Worm (Caenorhabditis elegans) whole organism, L1 larva: Measurements from ENCODE around the gene T26C5.2.

ENCODE experiments used
- C04F5.9 ChIP-seq: sonication (generic microtip); optimal IDR thresholded peaks from 2 replicates; lab custom pipeline; 2016; ENCODE audit warnings: missing genetic modification characterization, missing compliant biosample characterization
- F16B12.6 ChIP-seq: fragments of 150-350 bp; optimal IDR thresholded peaks from 2 replicates; lab custom pipeline; 2014; ENCODE audit warnings: missing biosample characterization, missing genetic modification characterization
- aha-1 ChIP-seq: fragments of 150-350 bp; optimal IDR thresholded peaks from 2 replicates; lab custom pipeline; 2014; ENCODE audit warnings: missing biosample characterization, missing genetic modification characterization
- alr-1 ChIP-seq: fragments of 200-800 bp; sonication (Bioruptor generic); optimal IDR thresholded peaks from 2 replicates; lab custom pipeline; 2018; ENCODE audit warnings: borderline replicate concordance, mild to moderate bottlenecking, missing genetic modification characterization, missing compliant biosample characterization
- aly-2 ChIP-seq: fragments of 150-350 bp; optimal IDR thresholded peaks from 2 replicates; lab custom pipeline; 2014; ENCODE audit warnings: missing biosample characterization, missing genetic modification characterization
- ceh-63 ChIP-seq: fragments of 200-800 bp; sonication (Bioruptor generic); optimal IDR thresholded peaks from 2 replicates; lab custom pipeline; 2018; ENCODE audit warnings: mild to moderate bottlenecking, missing genetic modification characterization, missing compliant biosample characterization
- ceh-90 ChIP-seq: sonication (generic microtip); optimal IDR thresholded peaks from 2 replicates; lab custom pipeline; 2016; ENCODE audit warnings: missing genetic modification characterization, missing compliant biosample characterization
- dpl-1 ChIP-seq, 3 experiments: fragments of 150-350 bp in 2 of 3; sonication (generic microtip) in 1 of 3; optimal IDR thresholded peaks; 2 replicates each; lab custom pipeline; 2014 to 2017; ENCODE audit warnings: missing biosample characterization in 3 of 3, missing genetic modification characterization in 3 of 3, missing genetic modification reagents in 3 of 3
- dsc-1 ChIP-seq: sonication (generic microtip); optimal IDR thresholded peaks from 2 replicates; lab custom pipeline; 2016; ENCODE audit warnings: mild to moderate bottlenecking, missing genetic modification characterization, missing compliant biosample characterization
- efl-1 ChIP-seq, 4 experiments: fragments of 150-350 bp; optimal IDR thresholded peaks in 3 of 4; peaks in 1 of 4; 1 replicate in 1 of 4; 2 replicates in 3 of 4; lab custom pipeline; 2014; ENCODE audit warnings: missing biosample characterization in 2 of 4, missing genetic modification characterization in 2 of 4, missing genetic modification reagents in 2 of 4
- efl-3 ChIP-seq: fragments of 200-800 bp; sonication (Bioruptor generic); optimal IDR thresholded peaks from 2 replicates; lab custom pipeline; 2018; ENCODE audit warnings: mild to moderate bottlenecking, missing genetic modification characterization, missing compliant biosample characterization
- egl-13 ChIP-seq: sonication (generic microtip); optimal IDR thresholded peaks from 2 replicates; lab custom pipeline; 2016; ENCODE audit warnings: missing genotype, missing genetic modification reagents, missing genetic modification characterization, missing compliant biosample characterization
- fos-1 ChIP-seq: fragments of 150-350 bp; optimal IDR thresholded peaks from 2 replicates; lab custom pipeline; 2014; ENCODE audit warnings: missing biosample characterization, missing genetic modification characterization
- grh-1 ChIP-seq: fragments of 200-800 bp; sonication (Bioruptor generic); IDR thresholded peaks from 2 replicates; pipeline ENCODE4 v1.3.6; 2022; ENCODE audit warnings: missing genetic modification reagents, missing genetic modification characterization, missing compliant biosample characterization
- hlh-17 ChIP-seq: fragments of 200-800 bp; sonication (Bioruptor generic); optimal IDR thresholded peaks from 2 replicates; lab custom pipeline; 2018; ENCODE audit warnings: missing genetic modification characterization, mild to moderate bottlenecking, missing compliant biosample characterization, moderate library complexity, borderline replicate concordance
- hpl-2 ChIP-seq: fragments of 150-350 bp; optimal IDR thresholded peaks from 2 replicates; lab custom pipeline; 2014; ENCODE audit warnings: missing biosample characterization, missing genetic modification reagents, missing genetic modification characterization
- irx-1 ChIP-seq: sonication (generic microtip); optimal IDR thresholded peaks from 2 replicates; lab custom pipeline; 2016; ENCODE audit warnings: missing genetic modification characterization, missing compliant biosample characterization
- isw-1 ChIP-seq: fragments of 200-800 bp; sonication (Bioruptor generic); IDR thresholded peaks from 2 replicates; pipeline ENCODE4 v1.3.6; 2022; ENCODE audit warnings: missing genetic modification characterization, missing compliant biosample characterization
- jun-1 ChIP-seq: fragments of 150-350 bp; optimal IDR thresholded peaks from 2 replicates; lab custom pipeline; 2014; ENCODE audit warnings: missing biosample characterization, missing genetic modification reagents, missing genetic modification characterization
- lin-13 ChIP-seq: fragments of 150-350 bp; optimal IDR thresholded peaks from 2 replicates; lab custom pipeline; 2014; ENCODE audit warnings: missing biosample characterization, missing genetic modification reagents, missing genetic modification characterization
- lin-35 ChIP-seq, 2 experiments: fragments of 150-350 bp; optimal IDR thresholded peaks; 2 replicates each; lab custom pipeline; 2014; ENCODE audit warnings: missing biosample characterization in 2 of 2, missing genetic modification characterization in 2 of 2, missing genetic modification reagents in 2 of 2
- lin-39 ChIP-seq: fragments of 150-350 bp; optimal IDR thresholded peaks from 2 replicates; lab custom pipeline; 2014; ENCODE audit warnings: missing biosample characterization, missing genetic modification reagents, missing genetic modification characterization
- lsy-2 ChIP-seq, 2 experiments: fragments of 150-350 bp; optimal IDR thresholded peaks; 2 replicates each; lab custom pipeline; 2014; ENCODE audit warnings: missing biosample characterization in 2 of 2, missing genetic modification characterization in 2 of 2
- mdl-1 ChIP-seq, 2 experiments: fragments of 150-350 bp; optimal IDR thresholded peaks; 2 replicates each; lab custom pipeline; 2014 to 2017; ENCODE audit warnings: missing biosample characterization in 2 of 2, missing genetic modification characterization in 2 of 2, inconsistent platforms in 1 of 2
- mef-2 ChIP-seq: fragments of 150-350 bp; optimal IDR thresholded peaks from 2 replicates; lab custom pipeline; 2014; ENCODE audit warnings: missing biosample characterization, missing genetic modification characterization
- nhr-11 ChIP-seq: fragments of 150-350 bp; optimal IDR thresholded peaks from 2 replicates; lab custom pipeline; 2014; ENCODE audit warnings: missing biosample characterization, missing genetic modification characterization
- nhr-19 ChIP-seq: fragments of 200-800 bp; sonication (Bioruptor generic); conservative IDR thresholded peaks from 2 replicates; pipeline ENCODE4 v1.3.6; 2022; ENCODE audit warnings: missing genetic modification characterization, missing compliant biosample characterization
- nhr-237 ChIP-seq: fragments of 150-350 bp; optimal IDR thresholded peaks from 2 replicates; lab custom pipeline; 2014; ENCODE audit warnings: missing biosample characterization, missing genetic modification characterization
- nhr-47 ChIP-seq: sonication (generic microtip); optimal IDR thresholded peaks from 2 replicates; lab custom pipeline; 2016; ENCODE audit warnings: mild to moderate bottlenecking, missing genetic modification characterization, moderate library complexity, missing compliant biosample characterization
- nhr-71 ChIP-seq: sonication (generic microtip); optimal IDR thresholded peaks from 2 replicates; lab custom pipeline; 2016; ENCODE audit warnings: mild to moderate bottlenecking, missing genetic modification characterization, moderate library complexity, missing compliant biosample characterization
- nhr-76 ChIP-seq: sonication (generic microtip); optimal IDR thresholded peaks from 2 replicates; lab custom pipeline; 2017; ENCODE audit warnings: missing biosample characterization, missing genetic modification characterization
- nhr-85 ChIP-seq: sonication (generic microtip); peaks from one replicate; lab custom pipeline; 2016; ENCODE audit warnings: missing genetic modification characterization, inconsistent platforms, missing compliant biosample characterization
- nhr-90 ChIP-seq: sonication (generic microtip); optimal IDR thresholded peaks from 2 replicates; lab custom pipeline; 2016; ENCODE audit warnings: mild to moderate bottlenecking, missing genetic modification characterization, missing compliant biosample characterization; ENCODE audit not compliant: poor library complexity
- pax-3 ChIP-seq: fragments of 200-800 bp; sonication (Bioruptor generic); optimal IDR thresholded peaks from 2 replicates; lab custom pipeline; 2018; ENCODE audit warnings: mild to moderate bottlenecking, missing genetic modification characterization, moderate library complexity, missing compliant biosample characterization
- pqm-1 ChIP-seq: sonication (generic microtip); optimal IDR thresholded peaks from 3 replicates; lab custom pipeline; 2017; ENCODE audit warnings: missing biosample characterization, missing genetic modification characterization
- rnt-1 ChIP-seq: sonication (generic microtip); optimal IDR thresholded peaks from 2 replicates; lab custom pipeline; 2016; ENCODE audit warnings: mild to moderate bottlenecking, missing genetic modification characterization, moderate library complexity, missing compliant biosample characterization
- skn-1 ChIP-seq: fragments of 150-350 bp; optimal IDR thresholded peaks from 2 replicates; lab custom pipeline; 2014; ENCODE audit warnings: missing biosample characterization, missing genetic modification characterization
- snu-23 ChIP-seq: sonication (generic microtip); optimal IDR thresholded peaks from 2 replicates; lab custom pipeline; 2016; ENCODE audit warnings: missing genetic modification characterization, missing compliant biosample characterization
- sptf-1 ChIP-seq: fragments of 150-350 bp; optimal IDR thresholded peaks from 2 replicates; lab custom pipeline; 2014; ENCODE audit warnings: missing biosample characterization, missing genetic modification characterization
- sup-37 ChIP-seq: fragments of 200-800 bp; sonication (Bioruptor generic); optimal IDR thresholded peaks from 2 replicates; lab custom pipeline; 2018; ENCODE audit warnings: mild to moderate bottlenecking, missing genetic modification characterization, missing compliant biosample characterization
- swsn-7 ChIP-seq: sonication (generic microtip); optimal IDR thresholded peaks from 2 replicates; lab custom pipeline; 2016; ENCODE audit warnings: missing genetic modification characterization, missing compliant biosample characterization
- tlp-1 ChIP-seq: fragments of 150-350 bp; optimal IDR thresholded peaks from 2 replicates; lab custom pipeline; 2014; ENCODE audit warnings: missing biosample characterization, missing genetic modification characterization
- unc-30 ChIP-seq: sonication (generic microtip); optimal IDR thresholded peaks from 2 replicates; lab custom pipeline; 2017; ENCODE audit warnings: missing biosample characterization, missing genetic modification characterization

T26C5.2 gene

ce11 chrII:9269588-9269987, 36.6 kb downstream of the T26C5.2 start, which contains the start of gene C01G6.3:
C01G6.3 (plus strand) TSS chrII:9269888.
- TF ChIP-seq aha-1 (tag; lab: Kevin White, UChicago): no peak
- TF ChIP-seq ceh-90 (tag; lab: Kevin White, UChicago): no peak
- TF ChIP-seq efl-3: no peak
- TF ChIP-seq ceh-63 (GFP tag; lab: Kevin White, UChicago): no peak
- TF ChIP-seq dpl-1 (GFP tag; optimal IDR thresholded peaks at IDR 0.05; lab: Kevin White, UChicago): no peak

ce11 chrII:9271285-9271684, 38.3 kb downstream of the T26C5.2 start:
- no peak for TF ChIP-seq fos-1 (tag; lab: Kevin White, UChicago)
- no peak for TF ChIP-seq grh-1 (GFP tag; lab: Robert Waterston, UW)
- TF ChIP-seq nhr-85: peak; percentile 15

ce11 chrII:9272942-9273341, 39.9 kb downstream of the T26C5.2 start, which contains the start of gene C01G6.4:
C01G6.4 (minus strand) TSS chrII:9273042.
- no peak for TF ChIP-seq nhr-71 (tag; lab: Kevin White, UChicago)
- no peak for TF ChIP-seq isw-1
- no peak for TF ChIP-seq alr-1 (tag; lab: Kevin White, UChicago)
- no peak for TF ChIP-seq sup-37 (GFP tag; lab: Kevin White, UChicago)
- no peak for TF ChIP-seq swsn-7 (tag; lab: Kevin White, UChicago)
- TF ChIP-seq jun-1 (tag; lab: Kevin White, UChicago): no peak
- TF ChIP-seq rnt-1 (tag; lab: Kevin White, UChicago): no peak
- TF ChIP-seq mdl-1 (tag; optimal IDR thresholded peaks at IDR 0.05; lab: Kevin White, UChicago): no peak
- TF ChIP-seq nhr-19 (GFP tag; lab: Robert Waterston, UW): no peak
- no peak for TF ChIP-seq nhr-90 (tag; lab: Kevin White, UChicago)
- TF ChIP-seq nhr-85: no peak
- TF ChIP-seq irx-1 (tag; lab: Kevin White, UChicago): no peak
- no peak for TF ChIP-seq ceh-90 (tag; lab: Kevin White, UChicago)
- TF ChIP-seq lin-35 (GFP tag; optimal IDR thresholded peaks at IDR 0.05; lab: Kevin White, UChicago): no peak
- no peak for TF ChIP-seq tlp-1
- no peak for TF ChIP-seq aly-2 (tag; lab: Kevin White, UChicago)
- no peak for TF ChIP-seq efl-1 (optimal IDR thresholded peaks at IDR 0.05; lab: Kevin White, UChicago)
- no peak for TF ChIP-seq efl-1 (GFP tag; optimal IDR thresholded peaks at IDR 0.05 in 1 of 2; lab: Kevin White, UChicago)
- TF ChIP-seq sptf-1 (tag; lab: Kevin White, UChicago): no peak
- no peak for TF ChIP-seq hpl-2 (GFP tag; lab: Kevin White, UChicago)
- TF ChIP-seq pax-3 (tag; lab: Kevin White, UChicago): no peak

- TF ChIP-seq snu-23 (peak; percentile 94), swsn-7 (tag; lab: Kevin White, UChicago) (peak; percentile 86), lin-13 (peak; percentile 70), mef-2 (tag; lab: Kevin White, UChicago) (peak; percentile 66), hlh-17 (GFP tag; lab: Kevin White, UChicago) (no peak), unc-30 (tag; lab: Kevin White, UChicago) (no peak), fos-1 (tag; lab: Kevin White, UChicago) (peak; percentile 86), irx-1 (tag; lab: Kevin White, UChicago) (peak; percentile 79), rnt-1 (tag; lab: Kevin White, UChicago) (peak; percentile 92), lin-35 (GFP tag; optimal IDR thresholded peaks at IDR 0.05; lab: Kevin White, UChicago) (peak; percentile 68 to 84), lsy-2 (tag; optimal IDR thresholded peaks at IDR 0.05; lab: Kevin White, UChicago) (peak; percentile 87 to 89), skn-1 (tag; lab: Kevin White, UChicago) (peak; percentile 67), aha-1 (tag; lab: Kevin White, UChicago) (no peak), dpl-1 (GFP tag; optimal IDR thresholded peaks at IDR 0.05; lab: Kevin White, UChicago) (peak; percentile 47 to 70 (median 69)), mdl-1 (tag; optimal IDR thresholded peaks at IDR 0.05; lab: Kevin White, UChicago) (peak; percentile 14 to 92), aly-2 (tag; lab: Kevin White, UChicago) (peak; percentile 42), nhr-71 (tag; lab: Kevin White, UChicago) (peak; percentile 96), nhr-11 (tag; lab: Kevin White, UChicago) (peak; percentile 86), nhr-19 (GFP tag; lab: Robert Waterston, UW) (peak; percentile 86), dsc-1 (peak; percentile 48), hpl-2 (GFP tag; lab: Kevin White, UChicago) (peak; percentile 44), lin-39 (tag; lab: Kevin White, UChicago) (peak; percentile 60), F16B12.6 (peak; percentile 51), nhr-90 (tag; lab: Kevin White, UChicago) (peak; percentile 77), nhr-76 (tag; lab: Kevin White, UChicago) (no peak), nhr-237 (tag; lab: Kevin White, UChicago) (peak; percentile 30), C04F5.9 (tag; lab: Kevin White, UChicago) (peak; percentile 16), efl-1 (optimal IDR thresholded peaks at IDR 0.05; lab: Kevin White, UChicago) (peak; percentile 83 to 91), efl-1 (GFP tag; optimal IDR thresholded peaks at IDR 0.05 in 1 of 2; lab: Kevin White, UChicago) (peak; percentile 63 to 96), egl-13 (tag; lab: Kevin White, UChicago) (peak; percentile 55), nhr-47 (tag; lab: Kevin White, UChicago) (peak; percentile 89), sptf-1 (tag; lab: Kevin White, UChicago) (no peak), ceh-63 (GFP tag; lab: Kevin White, UChicago) (no peak), pqm-1 (tag; lab: Kevin White, UChicago) (no peak)
Measured at ce11 chrII:9273984-9274383, 41.0 kb downstream of the T26C5.2 start.
